Worm (Caenorhabditis elegans): ENCODE results near the gene F49F1.11.

DNA sequence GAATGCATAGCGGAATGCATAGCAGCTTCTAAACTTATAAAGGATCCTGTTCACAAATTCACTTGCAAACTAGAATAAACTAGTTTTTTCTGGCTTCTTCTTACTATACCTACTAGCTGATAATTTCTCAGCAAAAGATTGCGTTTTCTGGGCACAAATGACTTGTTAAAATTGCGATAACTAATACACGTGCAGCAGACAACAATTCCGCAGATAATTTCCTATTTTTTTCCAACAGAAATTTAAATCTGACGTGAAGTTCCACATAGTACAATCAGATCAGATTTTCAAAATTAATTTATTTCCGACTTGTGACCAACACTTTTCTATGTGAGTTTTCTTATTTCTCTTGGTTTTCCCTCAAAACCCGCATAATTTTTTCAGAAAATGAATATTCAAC, 23.2 kb upstream of the F49F1.11 start, which contains the start of gene scrm-8:
- TF ChIP-seq W03F9.2 (tag; optimal IDR thresholded peaks at IDR 0.05): no peak
- TF ChIP-seq dao-5 (tag; optimal IDR thresholded peaks at IDR 0.05): no peak
- TF ChIP-seq him-1 (tag; optimal IDR thresholded peaks at IDR 0.05): no peak

All from whole organism, L4/young adult.